Fruit fly (Drosophila melanogaster): ENCODE data around the gene CG8534.
A peak's percentile ranks its signal among the peaks of the same experiment; 100 is the strongest.

CG8534 gene

dm6 chr3R:9767620-9768592 lies 44.6 kb upstream of the CG8534 start, which contains the start of gene Naa80 (continued):
- TF ChIP-seq MTF-1 (GFP tag; optimal IDR thresholded peaks at IDR 0.05; ENCODE audit: borderline replicate concordance): peak; percentile 20
- TF ChIP-seq cato (GFP tag; optimal IDR thresholded peaks at IDR 0.05; ENCODE audit: borderline replicate concordance): peak; percentile 44
- no peak for TF ChIP-seq Asciz (GFP tag; optimal IDR thresholded peaks at IDR 0.05)
- peak; percentile 82 for TF ChIP-seq ken (GFP tag; IDR thresholded peaks at IDR 0.05)
- TF ChIP-seq CG4617 (GFP tag; optimal IDR thresholded peaks at IDR 0.05; ENCODE audit: borderline replicate concordance): peak; percentile 98
- TF ChIP-seq nerfin-2 (GFP tag; IDR thresholded peaks at IDR 0.05; ENCODE audit: partially characterized antibody): peak; percentile 47; the same call in 1 of the 2 replicates
- TF ChIP-seq repo (GFP tag; optimal IDR thresholded peaks at IDR 0.05): peak; percentile 57
- TF ChIP-seq insv (GFP tag; optimal IDR thresholded peaks at IDR 0.05): peak in 1 of 2 experiments; percentile 41
- no peak for TF ChIP-seq CG12236 (GFP tag; optimal IDR thresholded peaks at IDR 0.05)
- TF ChIP-seq CG7556 (GFP tag; optimal IDR thresholded peaks at IDR 0.05): peak; percentile 48
- TF ChIP-seq fd102C (GFP tag; optimal IDR thresholded peaks at IDR 0.05): no peak
- TF ChIP-seq Dref (GFP tag; IDR thresholded peaks at IDR 0.05): peak; percentile 50
- peak; percentile 85 for TF ChIP-seq ci (GFP tag; IDR thresholded peaks at IDR 0.05)
- TF ChIP-seq crc (GFP tag; optimal IDR thresholded peaks at IDR 0.05): peak; percentile 22
- TF ChIP-seq CG9437 (GFP tag; optimal IDR thresholded peaks at IDR 0.05): no peak
- TF ChIP-seq GATAe (GFP tag; conservative IDR thresholded peaks at IDR 0.05): no peak
- peak; percentile 89 for TF ChIP-seq CG12659 (GFP tag; optimal IDR thresholded peaks at IDR 0.05)
- peak; percentile 52; the same call in 1 of the 3 replicates for TF ChIP-seq knrl (GFP tag; IDR thresholded peaks at IDR 0.05; ENCODE audit: partially characterized antibody)
- TF ChIP-seq Antp (GFP tag; optimal IDR thresholded peaks at IDR 0.05): peak; percentile 89
- peak; percentile 83 for TF ChIP-seq Hmr (GFP tag; optimal IDR thresholded peaks at IDR 0.05)
- peak; percentile 83 for TF ChIP-seq CG15514 (GFP tag; optimal IDR thresholded peaks at IDR 0.05)
- peak; percentile 7 for TF ChIP-seq CG7928 (GFP tag; optimal IDR thresholded peaks at IDR 0.05)
- no peak for TF ChIP-seq abd-A (tag; optimal IDR thresholded peaks at IDR 0.05)
- TF ChIP-seq tup (GFP tag; optimal IDR thresholded peaks at IDR 0.05): peak; percentile 58
- peak; percentile 12 to 72 for TF ChIP-seq chif (GFP tag; optimal IDR thresholded peaks at IDR 0.05)
- TF ChIP-seq CG7745 (tag; optimal IDR thresholded peaks at IDR 0.05): no peak
- TF ChIP-seq Ptx1 (GFP tag; IDR thresholded peaks at IDR 0.05): peak; percentile 56
- peak; percentile 90 for TF ChIP-seq gro (GFP tag; optimal IDR thresholded peaks at IDR 0.05)
- TF ChIP-seq row (GFP tag; IDR thresholded peaks at IDR 0.05): peak; percentile 48; the same call in 2 of the 3 replicates
- TF ChIP-seq CG6854 (GFP tag; optimal IDR thresholded peaks at IDR 0.05): no peak
- TF ChIP-seq Fer3 (tag; optimal IDR thresholded peaks at IDR 0.05): peak; percentile 45
- TF ChIP-seq CG11398 (GFP tag; optimal IDR thresholded peaks at IDR 0.05): peak; percentile 58
- peak; percentile 45 for TF ChIP-seq Mes4 (GFP tag; optimal IDR thresholded peaks at IDR 0.05)
- TF ChIP-seq Taf1 (GFP tag; IDR thresholded peaks at IDR 0.05): no peak
- peak; percentile 51 for TF ChIP-seq cg (GFP tag; optimal IDR thresholded peaks at IDR 0.05)
- peak; percentile 65 for TF ChIP-seq CG42726 (GFP tag; IDR thresholded peaks at IDR 0.05; ENCODE audit: partially characterized antibody)
- no peak for TF ChIP-seq Hr78 (GFP tag; optimal IDR thresholded peaks at IDR 0.05)
- no peak for TF ChIP-seq cad (GFP tag; optimal IDR thresholded peaks at IDR 0.05)
- TF ChIP-seq CG33557 (GFP tag; optimal IDR thresholded peaks at IDR 0.05): no peak
- TF ChIP-seq sens (GFP tag): peak; percentile 85
- TF ChIP-seq org-1 (GFP tag; optimal IDR thresholded peaks at IDR 0.05): no peak
- TF ChIP-seq Bteb2 (GFP tag; optimal IDR thresholded peaks at IDR 0.05): peak; percentile 50
- TF ChIP-seq Fer1 (GFP tag; optimal IDR thresholded peaks at IDR 0.05): peak; percentile 62
- no peak for TF ChIP-seq Oaz (GFP tag; IDR thresholded peaks at IDR 0.05)
- peak; percentile 57 for TF ChIP-seq NC2α (GFP tag; optimal IDR thresholded peaks at IDR 0.05)
- TF ChIP-seq vvl (GFP tag; IDR thresholded peaks at IDR 0.05): peak; percentile 72
- TF ChIP-seq wek (GFP tag; optimal IDR thresholded peaks at IDR 0.05): no peak

Measured in whole organism, embryonic.